Worm (Caenorhabditis elegans): ENCODE measurements around the gene R07E4.1.

The R07E4.1 gene

DNA sequence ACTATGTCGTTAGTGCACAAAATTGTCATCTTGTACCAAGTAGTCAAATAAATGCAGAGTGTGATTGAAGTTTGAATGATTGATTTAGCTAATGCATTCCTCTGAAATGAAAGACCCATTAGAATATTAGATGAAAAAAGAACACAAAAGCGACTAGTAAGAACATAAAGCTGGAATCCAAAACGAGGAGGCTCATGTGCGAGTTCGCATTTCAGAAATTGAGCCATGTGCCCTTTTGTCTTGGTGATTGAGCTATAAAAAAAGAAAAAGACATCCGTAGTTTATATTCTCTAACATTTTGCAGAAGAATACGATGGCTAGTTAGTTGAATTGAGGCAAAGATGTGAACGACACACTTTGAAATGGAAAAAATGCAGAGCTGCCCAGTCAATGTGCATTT lies 42.5 kb downstream of the R07E4.1 start, which contains the start of gene F22F4.4:
F22F4.4 (minus strand) TSS at position 101 of the 400 bp plus-strand sequence.
- no peak for TF ChIP-seq ztf-11 (tag; optimal IDR thresholded peaks at IDR 0.05)
- no peak for TF ChIP-seq nhr-76 (tag; optimal IDR thresholded peaks at IDR 0.05)
- no peak for TF ChIP-seq ceh-16 (tag; optimal IDR thresholded peaks at IDR 0.05)
- no peak for TF ChIP-seq daf-12 (tag; optimal IDR thresholded peaks at IDR 0.05)
- TF ChIP-seq fkh-2 (tag; optimal IDR thresholded peaks at IDR 0.05) = no peak

DNA sequence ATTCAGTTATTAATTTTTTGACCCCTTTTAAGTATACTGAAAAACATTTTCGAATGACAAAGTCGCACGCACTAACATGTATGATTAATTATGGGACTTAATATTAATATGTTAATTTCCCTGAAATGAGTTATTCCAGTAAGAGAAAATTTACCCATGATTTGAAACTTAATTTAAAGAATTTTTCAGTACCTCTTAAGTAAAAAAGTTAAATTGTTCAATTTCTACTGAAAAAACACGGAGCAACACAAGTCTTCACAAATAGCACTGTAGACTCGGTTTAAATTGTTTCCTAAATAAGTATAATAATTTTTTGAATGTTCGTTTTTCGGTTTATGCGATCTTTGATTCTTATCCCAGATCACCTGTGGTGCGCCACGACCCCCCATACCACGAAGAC lies 43.6 kb downstream of the R07E4.1 start:
- TF ChIP-seq fkh-2 (tag; optimal IDR thresholded peaks at IDR 0.05) = no peak
- TF ChIP-seq fkh-10 (GFP tag; optimal IDR thresholded peaks at IDR 0.05) = no peak
- TF ChIP-seq nhr-28 (tag; optimal IDR thresholded peaks at IDR 0.05) = no peak

DNA sequence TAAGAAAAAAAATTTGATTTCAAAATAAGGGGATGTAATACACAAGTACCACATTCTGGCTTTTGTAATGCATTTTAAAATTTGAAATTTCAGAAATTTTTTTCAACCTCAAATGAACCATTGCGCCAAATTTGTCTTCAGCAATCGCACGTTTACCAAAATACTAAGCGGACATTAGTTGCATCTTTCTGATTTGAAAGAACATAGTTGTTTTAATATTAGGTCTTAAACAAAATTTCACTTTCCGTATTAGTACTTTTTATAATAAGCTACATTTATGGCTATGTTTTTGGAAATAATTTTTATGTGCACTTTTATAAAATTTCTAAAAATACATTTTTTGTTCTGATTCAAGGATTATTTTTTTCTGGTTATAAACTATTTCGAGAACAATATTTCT lies 44.9 kb downstream of the R07E4.1 start, which contains the start of gene sups-1:
sups-1 (plus strand) TSS at position 301 of the 400 bp plus-strand sequence.
- TF ChIP-seq nhr-23 (tag; optimal IDR thresholded peaks at IDR 0.05) = no peak
- no peak for TF ChIP-seq ZK546.5 (tag; optimal IDR thresholded peaks at IDR 0.05)
- no peak for TF ChIP-seq pha-4 (tag; optimal IDR thresholded peaks at IDR 0.05)

- TF ChIP-seq lsy-12 (tag; optimal IDR thresholded peaks at IDR 0.05) = no peak
- TF ChIP-seq nhr-43 (tag; optimal IDR thresholded peaks at IDR 0.05; ENCODE audit: poor library complexity, severe bottlenecking) = peak; percentile 41
These were observed 45.4 kb downstream of the R07E4.1 start for ce11 chrX:6004315-6004714.

DNA sequence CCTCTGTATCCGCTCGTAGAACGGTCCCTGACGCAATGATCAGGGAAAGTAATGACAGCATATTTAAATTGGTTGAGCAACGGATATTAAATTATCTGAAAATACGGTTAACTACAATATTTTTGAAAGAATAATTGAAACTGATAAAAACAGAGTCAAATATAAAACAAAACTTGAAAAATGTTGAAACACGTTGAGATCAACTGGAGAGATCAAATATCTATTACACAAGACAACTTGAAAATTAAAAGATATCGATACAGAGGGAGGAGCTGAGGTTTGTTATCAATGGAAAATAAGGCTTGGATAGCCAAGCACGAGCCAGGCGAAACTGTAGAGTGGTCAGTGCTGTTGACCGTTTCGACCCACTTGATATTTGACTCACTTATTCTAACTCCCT lies 51.7 kb downstream of the R07E4.1 start, which contains the start of gene C09B8.3:
C09B8.3 (minus strand) TSS at position 101 of the 400 bp plus-strand sequence.
- TF ChIP-seq nhr-77 (tag; optimal IDR thresholded peaks at IDR 0.05) (no peak), ceh-28 (tag; optimal IDR thresholded peaks at IDR 0.05) (no peak)

- no peak for TF ChIP-seq fos-1 (tag; optimal IDR thresholded peaks at IDR 0.05)
- TF ChIP-seq nhr-12 (tag; optimal IDR thresholded peaks at IDR 0.05) = no peak
- TF ChIP-seq pha-4 (tag; optimal IDR thresholded peaks at IDR 0.05) = peak; percentile 81
- TF ChIP-seq nhr-43 (tag; optimal IDR thresholded peaks at IDR 0.05; ENCODE audit: poor library complexity, severe bottlenecking) = no peak
These were observed 56.2 kb downstream of the R07E4.1 start, which contains the start of gene C09B8.8 for ce11 chrX:6015096-6015495. TSS of gene C09B8.8 (plus strand) at chrX:6015492.

Measured in whole organism, L3 larva.